Worm (Caenorhabditis elegans) whole organism, L1 larva: ENCODE data around the gene oac-59.
A peak's percentile ranks its signal among the peaks of the same experiment; 100 is the strongest.

Experiments used
- C16A3.4 ChIP-seq: fragments of 150-350 bp; optimal IDR thresholded peaks from 2 replicates; lab custom pipeline; 2014; ENCODE audit warnings: missing biosample characterization, missing genetic modification characterization
- F16B12.6 ChIP-seq: fragments of 150-350 bp; optimal IDR thresholded peaks from 2 replicates; lab custom pipeline; 2014; ENCODE audit warnings: missing biosample characterization, missing genetic modification characterization
- aha-1 ChIP-seq: fragments of 150-350 bp; optimal IDR thresholded peaks from 2 replicates; lab custom pipeline; 2014; ENCODE audit warnings: missing biosample characterization, missing genetic modification characterization
- ama-1 ChIP-seq: fragments of 150-350 bp; optimal IDR thresholded peaks from 2 replicates; lab custom pipeline; 2014
- ceh-82 ChIP-seq, 3 experiments: fragments of 150-350 bp in 1 of 3; sonication (generic microtip) in 2 of 3; optimal IDR thresholded peaks; 2 replicates each; lab custom pipeline; 2014 to 2017; ENCODE audit warnings: missing biosample characterization in 3 of 3, missing genetic modification characterization in 3 of 3
- ceh-88 ChIP-seq: fragments of 200-800 bp; sonication (Bioruptor generic); IDR thresholded peaks from 2 replicates; pipeline ENCODE4 v1.3.6; 2022; ENCODE audit warnings: missing genetic modification characterization, missing compliant biosample characterization
- ceh-90 ChIP-seq: sonication (generic microtip); optimal IDR thresholded peaks from 2 replicates; lab custom pipeline; 2016; ENCODE audit warnings: missing genetic modification characterization, missing compliant biosample characterization
- dpl-1 ChIP-seq, 3 experiments: fragments of 150-350 bp in 2 of 3; sonication (generic microtip) in 1 of 3; optimal IDR thresholded peaks; 2 replicates each; lab custom pipeline; 2014 to 2017; ENCODE audit warnings: missing biosample characterization in 3 of 3, missing genetic modification characterization in 3 of 3, missing genetic modification reagents in 3 of 3
- efl-1 ChIP-seq, 4 experiments: fragments of 150-350 bp; optimal IDR thresholded peaks in 3 of 4; peaks in 1 of 4; 1 replicate in 1 of 4; 2 replicates in 3 of 4; lab custom pipeline; 2014; ENCODE audit warnings: missing biosample characterization in 2 of 4, missing genetic modification characterization in 2 of 4, missing genetic modification reagents in 2 of 4
- elt-2 ChIP-seq: sonication (generic microtip); optimal IDR thresholded peaks from 2 replicates; lab custom pipeline; 2016; ENCODE audit warnings: missing genetic modification characterization, mild to moderate bottlenecking, inconsistent platforms, missing compliant biosample characterization, missing genetic modification reagents
- fkh-8 ChIP-seq: sonication (generic microtip); optimal IDR thresholded peaks from 2 replicates; lab custom pipeline; 2016; ENCODE audit warnings: mild to moderate bottlenecking, missing genetic modification characterization, missing compliant biosample characterization
- fos-1 ChIP-seq: fragments of 150-350 bp; optimal IDR thresholded peaks from 2 replicates; lab custom pipeline; 2014; ENCODE audit warnings: missing biosample characterization, missing genetic modification characterization
- hlh-4 ChIP-seq: sonication (generic microtip); optimal IDR thresholded peaks from 2 replicates; lab custom pipeline; 2016; ENCODE audit warnings: mild to moderate bottlenecking, missing genetic modification characterization, missing compliant biosample characterization
- lin-13 ChIP-seq: fragments of 150-350 bp; optimal IDR thresholded peaks from 2 replicates; lab custom pipeline; 2014; ENCODE audit warnings: missing biosample characterization, missing genetic modification reagents, missing genetic modification characterization
- lin-14 ChIP-seq: fragments of 200-800 bp; sonication (Bioruptor generic); optimal IDR thresholded peaks from 2 replicates; lab custom pipeline; 2018; ENCODE audit warnings: mild to moderate bottlenecking, missing genetic modification characterization, moderate library complexity, missing compliant biosample characterization
- lin-15B ChIP-seq: fragments of 150-350 bp; sonication (generic microtip); optimal IDR thresholded peaks from 3 replicates; lab custom pipeline; 2014; ENCODE audit warnings: missing biosample characterization, missing genetic modification characterization
- lin-35 ChIP-seq, 2 experiments: fragments of 150-350 bp; optimal IDR thresholded peaks; 2 replicates each; lab custom pipeline; 2014; ENCODE audit warnings: missing biosample characterization in 2 of 2, missing genetic modification characterization in 2 of 2, missing genetic modification reagents in 2 of 2
- lin-39 ChIP-seq: fragments of 150-350 bp; optimal IDR thresholded peaks from 2 replicates; lab custom pipeline; 2014; ENCODE audit warnings: missing biosample characterization, missing genetic modification reagents, missing genetic modification characterization
- lsy-2 ChIP-seq, 2 experiments: fragments of 150-350 bp; optimal IDR thresholded peaks; 2 replicates each; lab custom pipeline; 2014; ENCODE audit warnings: missing biosample characterization in 2 of 2, missing genetic modification characterization in 2 of 2
- mef-2 ChIP-seq: fragments of 150-350 bp; optimal IDR thresholded peaks from 2 replicates; lab custom pipeline; 2014; ENCODE audit warnings: missing biosample characterization, missing genetic modification characterization
- nhr-11 ChIP-seq: fragments of 150-350 bp; optimal IDR thresholded peaks from 2 replicates; lab custom pipeline; 2014; ENCODE audit warnings: missing biosample characterization, missing genetic modification characterization
- nhr-12 ChIP-seq: sonication (generic microtip); optimal IDR thresholded peaks from 2 replicates; lab custom pipeline; 2017; ENCODE audit warnings: missing biosample characterization, missing genetic modification characterization
- nhr-20 ChIP-seq: sonication (generic microtip); optimal IDR thresholded peaks from 2 replicates; lab custom pipeline; 2016; ENCODE audit warnings: mild to moderate bottlenecking, missing genetic modification characterization, missing compliant biosample characterization
- nhr-237 ChIP-seq: fragments of 150-350 bp; optimal IDR thresholded peaks from 2 replicates; lab custom pipeline; 2014; ENCODE audit warnings: missing biosample characterization, missing genetic modification characterization
- nhr-28 ChIP-seq: fragments of 150-350 bp; optimal IDR thresholded peaks from 2 replicates; lab custom pipeline; 2014; ENCODE audit warnings: missing biosample characterization, missing genetic modification characterization
- nhr-76 ChIP-seq: sonication (generic microtip); optimal IDR thresholded peaks from 2 replicates; lab custom pipeline; 2017; ENCODE audit warnings: missing biosample characterization, missing genetic modification characterization
- nhr-85 ChIP-seq: sonication (generic microtip); peaks from one replicate; lab custom pipeline; 2016; ENCODE audit warnings: missing genetic modification characterization, inconsistent platforms, missing compliant biosample characterization
- pqm-1 ChIP-seq: sonication (generic microtip); optimal IDR thresholded peaks from 3 replicates; lab custom pipeline; 2017; ENCODE audit warnings: missing biosample characterization, missing genetic modification characterization
- rnt-1 ChIP-seq: sonication (generic microtip); optimal IDR thresholded peaks from 2 replicates; lab custom pipeline; 2016; ENCODE audit warnings: mild to moderate bottlenecking, missing genetic modification characterization, moderate library complexity, missing compliant biosample characterization
- snu-23 ChIP-seq: sonication (generic microtip); optimal IDR thresholded peaks from 2 replicates; lab custom pipeline; 2016; ENCODE audit warnings: missing genetic modification characterization, missing compliant biosample characterization
- sox-4 ChIP-seq: sonication (generic microtip); optimal IDR thresholded peaks from 2 replicates; lab custom pipeline; 2016; ENCODE audit warnings: missing genetic modification characterization, missing compliant biosample characterization
- sup-37 ChIP-seq: fragments of 200-800 bp; sonication (Bioruptor generic); optimal IDR thresholded peaks from 2 replicates; lab custom pipeline; 2018; ENCODE audit warnings: mild to moderate bottlenecking, missing genetic modification characterization, missing compliant biosample characterization
- tbx-2 ChIP-seq: sonication (generic microtip); optimal IDR thresholded peaks from 2 replicates; lab custom pipeline; 2016; ENCODE audit warnings: missing genetic modification characterization, missing compliant biosample characterization
- unc-130 ChIP-seq: fragments of 150-350 bp; optimal IDR thresholded peaks from 2 replicates; lab custom pipeline; 2017; ENCODE audit warnings: missing biosample characterization, missing genetic modification characterization, inconsistent platforms
- unc-30 ChIP-seq: sonication (generic microtip); optimal IDR thresholded peaks from 2 replicates; lab custom pipeline; 2017; ENCODE audit warnings: missing biosample characterization, missing genetic modification characterization
- unc-86 ChIP-seq: sonication (generic microtip); optimal IDR thresholded peaks from 2 replicates; lab custom pipeline; 2016; ENCODE audit warnings: missing genetic modification characterization, missing compliant biosample characterization
- unc-98 ChIP-seq: fragments of 200-800 bp; sonication (Bioruptor generic); IDR thresholded peaks from 2 replicates; pipeline ENCODE4 v1.3.6; 2022; ENCODE audit warnings: missing genetic modification characterization, missing compliant biosample characterization
- vab-15 ChIP-seq: sonication (generic microtip); optimal IDR thresholded peaks from 2 replicates; lab custom pipeline; 2017; ENCODE audit warnings: missing genotype, mild to moderate bottlenecking, missing genetic modification characterization, missing compliant biosample characterization
- zag-1 ChIP-seq: fragments of 150-350 bp; optimal IDR thresholded peaks from 2 replicates; lab custom pipeline; 2014; ENCODE audit warnings: missing biosample characterization, missing genetic modification characterization
- ztf-11 ChIP-seq, 2 experiments: sonication (generic microtip); optimal IDR thresholded peaks; 2 replicates each; lab custom pipeline; 2016 to 2017; ENCODE audit warnings: missing genetic modification characterization in 2 of 2, missing biosample characterization in 1 of 2, missing compliant biosample characterization in 1 of 2

oac-59 gene

DNA sequence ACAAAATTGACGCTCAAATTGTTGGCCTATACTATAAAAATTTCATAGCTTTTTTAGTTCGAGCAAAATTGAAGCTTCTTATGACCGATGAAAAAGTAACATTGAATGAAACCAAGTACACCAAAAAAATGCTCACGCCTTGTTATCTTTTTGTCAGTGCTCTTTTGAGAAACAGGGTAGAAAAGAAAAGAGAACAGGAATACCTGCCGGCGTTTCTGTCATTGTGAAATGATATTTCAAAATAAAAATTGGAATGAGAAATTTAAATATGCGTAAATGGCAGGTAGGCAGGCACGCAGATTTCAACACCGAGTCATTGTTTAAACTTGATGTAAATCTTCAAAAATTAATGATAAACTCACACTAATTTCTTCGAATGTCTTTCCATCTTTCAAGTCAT lies 3.7 kb upstream of the oac-59 start:
- no peak for TF ChIP-seq C16A3.4 (tag; lab: Kevin White, UChicago)
- no peak for TF ChIP-seq lin-13 (GFP tag; lab: Kevin White, UChicago)
- no peak for TF ChIP-seq ceh-90 (tag; lab: Kevin White, UChicago)
- no peak for TF ChIP-seq nhr-85 (tag; lab: Kevin White, UChicago)
- TF ChIP-seq ama-1 (lab: Kevin White, UChicago) = no peak
- no peak for TF ChIP-seq nhr-20 (tag; lab: Kevin White, UChicago)
- TF ChIP-seq lin-14 (GFP tag; lab: Kevin White, UChicago) = no peak
- TF ChIP-seq sup-37 (GFP tag; lab: Kevin White, UChicago) = no peak
- no peak for TF ChIP-seq unc-98 (GFP tag; lab: Robert Waterston, UW)
- no peak for TF ChIP-seq hlh-4 (tag; lab: Kevin White, UChicago)

DNA sequence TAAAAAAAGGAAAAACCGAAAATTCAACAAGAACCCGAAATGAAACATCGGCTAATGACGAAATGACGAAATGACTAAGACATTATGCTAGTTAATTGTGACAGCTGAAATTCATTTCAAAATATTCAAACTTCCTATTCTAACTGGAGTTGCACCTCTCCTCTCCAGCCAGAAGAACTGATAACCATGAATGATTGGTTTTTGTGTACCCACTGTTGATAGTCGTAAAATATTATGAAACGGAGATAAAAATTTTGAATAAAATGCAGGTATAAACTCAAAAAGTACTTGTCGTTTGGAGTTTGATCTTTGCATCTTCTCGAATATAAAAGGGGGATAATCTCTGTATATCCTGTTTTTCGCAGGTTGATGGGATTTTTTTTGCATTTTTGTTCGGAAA lies 1.8 kb upstream of the oac-59 start:
- TF ChIP-seq aha-1 (tag; lab: Kevin White, UChicago) (no peak), sup-37 (GFP tag; lab: Kevin White, UChicago) (no peak), fos-1 (tag; lab: Kevin White, UChicago) (no peak), lin-13 (GFP tag; lab: Kevin White, UChicago) (no peak), zag-1 (tag; lab: Kevin White, UChicago) (no peak), lin-35 (GFP tag; optimal IDR thresholded peaks at IDR 0.05; lab: Kevin White, UChicago) (no peak), elt-2 (peak; percentile 43), tbx-2 (tag; lab: Kevin White, UChicago) (no peak), lin-39 (tag; lab: Kevin White, UChicago) (no peak)

ce11 chrIV:12290744-12291143 lies 10.3 kb downstream of the oac-59 start, which contains the start of gene C42C1.8:
C42C1.8 (plus strand) TSS chrIV:12291044.
- TF ChIP-seq sup-37 (GFP tag; lab: Kevin White, UChicago) (no peak), hlh-4 (tag; lab: Kevin White, UChicago) (no peak)
- TF ChIP-seq, all 84 proteins: peak for 0

ce11 chrIV:12289149-12289548 lies 11.9 kb downstream of the oac-59 start, which contains the start of gene C42C1.9:
C42C1.9 (plus strand) TSS chrIV:12289449.
- TF ChIP-seq unc-86 (tag; lab: Kevin White, UChicago) (no peak), lin-14 (GFP tag; lab: Kevin White, UChicago) (no peak), vab-15 (tag; lab: Kevin White, UChicago) (no peak), nhr-12 (no peak), unc-98 (GFP tag; lab: Robert Waterston, UW) (no peak), nhr-28 (tag; lab: Kevin White, UChicago) (no peak), ceh-82 (tag; optimal IDR thresholded peaks at IDR 0.05; lab: Kevin White, UChicago) (no peak), nhr-11 (tag; lab: Kevin White, UChicago) (no peak), mef-2 (tag; lab: Kevin White, UChicago) (no peak), nhr-76 (tag; lab: Kevin White, UChicago) (no peak), nhr-85 (tag; lab: Kevin White, UChicago) (no peak), rnt-1 (tag; lab: Kevin White, UChicago) (no peak), sox-4 (tag; lab: Kevin White, UChicago) (no peak), lin-35 (GFP tag; optimal IDR thresholded peaks at IDR 0.05; lab: Kevin White, UChicago) (no peak), fkh-8 (no peak)

- TF ChIP-seq lsy-2 (tag; optimal IDR thresholded peaks at IDR 0.05; lab: Kevin White, UChicago) (no peak), nhr-85 (tag; lab: Kevin White, UChicago) (no peak), unc-98 (GFP tag; lab: Robert Waterston, UW) (no peak), efl-1 (optimal IDR thresholded peaks at IDR 0.05; lab: Kevin White, UChicago) (no peak), efl-1 (GFP tag; optimal IDR thresholded peaks at IDR 0.05 in 1 of 2; lab: Kevin White, UChicago) (no peak), ceh-90 (tag; lab: Kevin White, UChicago) (no peak), unc-30 (tag; lab: Kevin White, UChicago) (no peak), aha-1 (tag; lab: Kevin White, UChicago) (no peak), lin-35 (GFP tag; optimal IDR thresholded peaks at IDR 0.05; lab: Kevin White, UChicago) (no peak), pqm-1 (tag; lab: Kevin White, UChicago) (no peak), F16B12.6 (tag; lab: Kevin White, UChicago) (no peak), lin-15B (tag; lab: Kevin White, UChicago) (no peak), nhr-11 (tag; lab: Kevin White, UChicago) (no peak), ztf-11 (tag; optimal IDR thresholded peaks at IDR 0.05; lab: Kevin White, UChicago) (no peak), fos-1 (tag; lab: Kevin White, UChicago) (no peak), unc-130 (tag; lab: Kevin White, UChicago) (no peak), ceh-88 (no peak), nhr-237 (tag; lab: Kevin White, UChicago) (no peak), snu-23 (GFP tag; lab: Kevin White, UChicago) (no peak), dpl-1 (GFP tag; optimal IDR thresholded peaks at IDR 0.05; lab: Kevin White, UChicago) (no peak)
Observed at ce11 chrIV:12287628-12288027, 13.4 kb downstream of the oac-59 start, which contains the start of gene erl-1. erl-1 (plus strand) TSS chrIV:12287928.
